Worm (Caenorhabditis elegans) whole organism, mixed stage, embryonic: Measurements from ENCODE around the gene rev-1.

ENCODE experiments used
- elt-1 ChIP-seq: sonication (generic microtip); optimal IDR thresholded peaks from 2 replicates; lab custom pipeline; 2017; ENCODE audit warnings: missing genetic modification characterization, mild to moderate bottlenecking, missing compliant biosample characterization, antibody characterized with exemption, moderate library complexity, borderline replicate concordance; ENCODE audit not compliant: insufficient read depth
- elt-3 ChIP-seq: fragments of 150-350 bp; optimal IDR thresholded peaks from 2 replicates; lab custom pipeline; 2014; ENCODE audit warnings: missing biosample characterization, missing genetic modification characterization
- lsy-2 ChIP-seq: fragments of 150-350 bp; optimal IDR thresholded peaks from 2 replicates; lab custom pipeline; 2014; ENCODE audit warnings: missing biosample characterization, missing genetic modification characterization
- mab-5 ChIP-seq: fragments of 150-350 bp; optimal IDR thresholded peaks from 2 replicates; lab custom pipeline; 2014; ENCODE audit warnings: missing biosample characterization, missing genetic modification characterization
- nhr-12 ChIP-seq: fragments of 150-350 bp; optimal IDR thresholded peaks from 2 replicates; lab custom pipeline; 2014; ENCODE audit warnings: missing biosample characterization, missing genetic modification characterization
- nhr-76 ChIP-seq: sonication (generic microtip); optimal IDR thresholded peaks from 2 replicates; lab custom pipeline; 2017; ENCODE audit warnings: missing biosample characterization, missing genetic modification characterization
- pha-4 ChIP-seq: fragments of 150-350 bp; optimal IDR thresholded peaks from 2 replicates; lab custom pipeline; 2018; ENCODE audit warnings: missing biosample characterization, missing genetic modification reagents, missing genetic modification characterization
- snpc-4 ChIP-seq: fragments of 150-350 bp; optimal IDR thresholded peaks from 2 replicates; lab custom pipeline; 2014; ENCODE audit warnings: missing biosample characterization, missing genetic modification characterization
- unc-62 ChIP-seq: fragments of 150-350 bp; optimal IDR thresholded peaks from 2 replicates; lab custom pipeline; 2014; ENCODE audit warnings: missing biosample characterization, missing genetic modification reagents, missing genetic modification characterization

ce11 chrII:7920178-7920577, 19.8 kb downstream of the rev-1 start:
- TF ChIP-seq elt-3 (no peak), elt-1 (tag; lab: Kevin White, UChicago) (no peak), nhr-12 (tag; lab: Kevin White, UChicago) (no peak), unc-62 (GFP tag; lab: Kevin White, UChicago) (no peak), pha-4 (tag; lab: Kevin White, UChicago) (no peak), lsy-2 (no peak), mab-5 (tag; lab: Kevin White, UChicago) (no peak), snpc-4 (tag; lab: Kevin White, UChicago) (no peak), nhr-76 (tag; lab: Kevin White, UChicago) (no peak)
